Worm (Caenorhabditis elegans) whole organism, young adult: ENCODE measurements around the gene F56F11.4.

Source experiments
- B0035.1 ChIP-seq: sonication (generic microtip); optimal IDR thresholded peaks from 2 replicates; lab custom pipeline; 2016; ENCODE audit warnings: missing genetic modification characterization, mild to moderate bottlenecking, missing compliant biosample characterization, missing genotype, missing genetic modification reagents
- F57C9.4 ChIP-seq: sonication (generic microtip); optimal IDR thresholded peaks from 2 replicates; lab custom pipeline; 2017; ENCODE audit warnings: mild to moderate bottlenecking, missing genetic modification characterization, missing compliant biosample characterization
- hlh-26 ChIP-seq: fragments of 200-800 bp; sonication (Bioruptor generic); conservative IDR thresholded peaks from 2 replicates; pipeline ENCODE4 v1.3.6; 2022; ENCODE audit warnings: missing genetic modification reagents, missing genetic modification characterization, missing compliant biosample characterization

DNA sequence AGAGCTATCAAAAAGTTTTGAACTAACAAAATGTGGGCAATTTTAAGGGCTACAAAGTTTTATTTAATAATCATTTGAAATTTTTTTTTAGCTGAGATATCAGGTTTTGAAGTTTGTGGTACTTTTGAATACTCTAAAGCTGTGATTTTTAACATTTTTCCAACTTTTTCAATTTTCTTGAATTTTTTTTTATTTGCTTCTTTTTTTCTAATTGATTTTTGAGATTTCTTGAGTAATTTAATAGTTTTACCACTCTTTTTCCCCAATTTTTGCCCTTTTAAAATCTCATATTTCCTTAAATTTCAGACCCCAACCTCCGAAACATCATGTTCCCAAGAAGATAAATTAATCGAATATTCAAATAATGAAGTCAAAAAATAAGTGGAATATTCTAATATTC lies 54.6 kb downstream of the F56F11.4 start, which contains the start of gene cdh-1:
- no peak for TF ChIP-seq hlh-26
- TF ChIP-seq B0035.1 (tag; lab: Kevin White, UChicago): no peak
- no peak for TF ChIP-seq F57C9.4 (tag; lab: Kevin White, UChicago)
